Worm (Caenorhabditis elegans) whole organism, early embryonic: Measurements from ENCODE around the gene C46F9.6.
"Not testable (repeated sequence)": the region's sequence is repeated elsewhere in the genome, so short reads cannot be mapped to it uniquely, and the experiment has no call there.

Experiments
- B0310.2 ChIP-seq: sonication (generic microtip); optimal IDR thresholded peaks from 2 replicates; lab custom pipeline; 2016; ENCODE audit warnings: mild to moderate bottlenecking, missing genetic modification characterization, missing compliant biosample characterization
- F13C5.2 ChIP-seq: sonication (generic microtip); optimal IDR thresholded peaks from 2 replicates; lab custom pipeline; 2017; ENCODE audit warnings: mild to moderate bottlenecking, missing genetic modification characterization, inconsistent platforms, missing compliant biosample characterization
- aly-1 ChIP-seq: sonication (generic microtip); optimal IDR thresholded peaks from 2 replicates; lab custom pipeline; 2016; ENCODE audit warnings: missing genetic modification characterization, missing compliant biosample characterization
- ama-1 ChIP-seq: fragments of 150-350 bp; optimal IDR thresholded peaks from 2 replicates; lab custom pipeline; 2014
- ceh-13 ChIP-seq: fragments of 200-800 bp; sonication (Bioruptor generic); optimal IDR thresholded peaks from 2 replicates; lab custom pipeline; 2018; ENCODE audit warnings: mild to moderate bottlenecking, missing genetic modification characterization, missing compliant biosample characterization
- ceh-36 ChIP-seq: sonication (generic microtip); optimal IDR thresholded peaks from 2 replicates; lab custom pipeline; 2016; ENCODE audit warnings: missing genetic modification characterization, inconsistent platforms, missing compliant biosample characterization
- ets-7 ChIP-seq: sonication (generic microtip); optimal IDR thresholded peaks from 2 replicates; lab custom pipeline; 2016; ENCODE audit warnings: missing genotype, missing genetic modification characterization, missing compliant biosample characterization
- flt-1 ChIP-seq: fragments of 200-800 bp; sonication (Bioruptor generic); IDR thresholded peaks from 2 replicates; pipeline ENCODE4 v1.3.6; 2022; ENCODE audit warnings: missing genetic modification characterization, missing compliant biosample characterization
- hmbx-1 ChIP-seq: sonication (generic microtip); optimal IDR thresholded peaks from 2 replicates; lab custom pipeline; 2016; ENCODE audit warnings: mild to moderate bottlenecking, missing genetic modification characterization, missing compliant biosample characterization
- hmg-4 ChIP-seq: fragments of 200-800 bp; sonication (Bioruptor generic); optimal IDR thresholded peaks from 2 replicates; lab custom pipeline; 2018; ENCODE audit warnings: mild to moderate bottlenecking, missing genetic modification characterization, missing compliant biosample characterization
- hnd-1 ChIP-seq: sonication (generic microtip); optimal IDR thresholded peaks from 2 replicates; lab custom pipeline; 2016; ENCODE audit warnings: missing genetic modification characterization, missing compliant biosample characterization
- pes-1 ChIP-seq: fragments of 200-800 bp; sonication (Bioruptor generic); IDR thresholded peaks from 2 replicates; pipeline ENCODE4 v1.3.6; 2022; ENCODE audit warnings: missing genetic modification reagents, missing genetic modification characterization, missing compliant biosample characterization
- scrt-1 ChIP-seq: fragments of 200-800 bp; sonication (Bioruptor generic); IDR thresholded peaks from 2 replicates; pipeline ENCODE4 v1.3.6; 2022; ENCODE audit warnings: missing genetic modification characterization, missing compliant biosample characterization
- sea-1 ChIP-seq: fragments of 200-800 bp; sonication (Bioruptor generic); conservative IDR thresholded peaks from 2 replicates; pipeline ENCODE4 v1.3.6; 2022; ENCODE audit warnings: missing genetic modification characterization, missing compliant biosample characterization
- tbx-11 ChIP-seq: fragments of 200-800 bp; sonication (Bioruptor generic); IDR thresholded peaks from 2 replicates; pipeline ENCODE4 v1.3.6; 2022; ENCODE audit warnings: missing genetic modification characterization, missing compliant biosample characterization
- tbx-37 ChIP-seq: fragments of 200-800 bp; sonication (Bioruptor generic); conservative IDR thresholded peaks from 2 replicates; pipeline ENCODE4 v1.3.6; 2022; ENCODE audit warnings: missing genetic modification reagents, missing genetic modification characterization, missing compliant biosample characterization
- tra-4 ChIP-seq: sonication (generic microtip); optimal IDR thresholded peaks from 2 replicates; lab custom pipeline; 2017; ENCODE audit warnings: missing genetic modification characterization, missing compliant biosample characterization

C46F9.6 gene

ce11 chrII:1928578-1928977 is 30.5 kb downstream of the C46F9.6 start:
- TF ChIP-seq hnd-1 (tag; lab: Kevin White, UChicago) (no peak), tbx-37 (GFP tag; lab: Robert Waterston, UW) (no peak), tbx-11 (no peak), pes-1 (no peak), aly-1 (tag; lab: Kevin White, UChicago) (no peak), ceh-36 (tag; lab: Kevin White, UChicago) (no peak), sea-1 (GFP tag; lab: Robert Waterston, UW) (no peak), ceh-13 (GFP tag; lab: Kevin White, UChicago) (no peak), ama-1 (lab: Kevin White, UChicago) (no peak), scrt-1 (GFP tag; lab: Robert Waterston, UW) (no peak), flt-1 (no peak), F13C5.2 (tag; lab: Kevin White, UChicago) (no peak), hmbx-1 (tag; lab: Kevin White, UChicago) (no peak), tra-4 (no peak), B0310.2 (tag; lab: Kevin White, UChicago) (no peak), ets-7 (tag; lab: Kevin White, UChicago) (no peak), hmg-4 (GFP tag; lab: Kevin White, UChicago) (no peak)

- TF ChIP-seq F13C5.2 (tag; lab: Kevin White, UChicago): no peak
- TF ChIP-seq scrt-1 (GFP tag; lab: Robert Waterston, UW): no peak
- no peak for TF ChIP-seq tra-4
- no peak for TF ChIP-seq ceh-36 (tag; lab: Kevin White, UChicago)
These were observed 41.6 kb downstream of the C46F9.6 start, which contains the start of gene ZK250.13 for ce11 chrII:1939652-1940051. TSS of gene ZK250.13 (minus strand) at chrII:1939752.

ce11 chrII:1945093-1945492 is 47.1 kb downstream of the C46F9.6 start, which contains the start of gene ZK250.14:
TSS of gene ZK250.14 (minus strand) at chrII:1945193.
- no peak for TF ChIP-seq pes-1
- TF ChIP-seq aly-1 (tag; lab: Kevin White, UChicago): no peak
- TF ChIP-seq hmbx-1 (tag; lab: Kevin White, UChicago): no peak
- TF ChIP-seq F13C5.2 (tag; lab: Kevin White, UChicago): no peak

- TF ChIP-seq ceh-13 (GFP tag; lab: Kevin White, UChicago) (no peak), B0310.2 (tag; lab: Kevin White, UChicago) (no peak), sea-1 (GFP tag; lab: Robert Waterston, UW) (no peak), tbx-11 (no peak), aly-1 (tag; lab: Kevin White, UChicago) (no peak)
These were observed 48.4 kb downstream of the C46F9.6 start, which contains the start of gene math-48 for ce11 chrII:1946427-1946826. TSS of gene math-48 (minus strand) at chrII:1946527.

- not testable (repeated sequence) for TF ChIP-seq tra-4; scrt-1 (GFP tag; lab: Robert Waterston, UW); F13C5.2 (tag; lab: Kevin White, UChicago)
These were observed 50.4 kb downstream of the C46F9.6 start, which contains the start of gene ZK250.2 for ce11 chrII:1948393-1948792. TSS of gene ZK250.2 (plus strand) at chrII:1948693.
